Fruit fly (Drosophila melanogaster) whole organism, pupa: ENCODE data around the gene Crz.

ENCODE experiments used
- CG10348 ChIP-seq: fragments of 200-800 bp; sonication (Bioruptor generic); IDR thresholded peaks from 2 replicates; pipeline ENCODE4 v1.3.6; 2022; ENCODE audit warnings: missing biosample characterization, missing genetic modification characterization
- CG15710 ChIP-seq: fragments of 200-800 bp; sonication (Bioruptor generic); optimal IDR thresholded peaks from 2 replicates; lab custom pipeline; 2018; ENCODE audit warnings: missing biosample characterization, mild to moderate bottlenecking, missing genetic modification characterization, moderate library complexity
- CG17806 ChIP-seq: fragments of 200-800 bp; sonication (Bioruptor generic); optimal IDR thresholded peaks from 2 replicates; lab custom pipeline; 2018; ENCODE audit warnings: missing biosample characterization, mild to moderate bottlenecking, missing genetic modification characterization, moderate library complexity
- CG32121 ChIP-seq: fragments of 200-800 bp; sonication (Bioruptor generic); IDR thresholded peaks from 2 replicates; pipeline ENCODE4 v1.3.6; 2022; ENCODE audit warnings: missing biosample characterization, missing genetic modification characterization
- CG34367 ChIP-seq: fragments of 200-800 bp; sonication (Bioruptor generic); optimal IDR thresholded peaks from 2 replicates; lab custom pipeline; 2018; ENCODE audit warnings: missing biosample characterization, mild to moderate bottlenecking, missing genetic modification characterization
- CG8159 ChIP-seq: fragments of 200-800 bp; sonication (Bioruptor generic); optimal IDR thresholded peaks from 3 replicates; lab custom pipeline; 2018; ENCODE audit warnings: missing biosample characterization, mild to moderate bottlenecking, missing genetic modification characterization, moderate library complexity
- CG8301 ChIP-seq: fragments of 200-800 bp; sonication (Bioruptor generic); optimal IDR thresholded peaks from 2 replicates; lab custom pipeline; 2018; ENCODE audit warnings: missing biosample characterization, mild to moderate bottlenecking, missing genetic modification characterization
- D1 ChIP-seq: fragments of 200-800 bp; sonication (Bioruptor generic); optimal IDR thresholded peaks from 2 replicates; lab custom pipeline; 2018; ENCODE audit warnings: missing biosample characterization, mild to moderate bottlenecking, missing genetic modification characterization, moderate library complexity
- EcR ChIP-seq: fragments of 200-800 bp; sonication (Bioruptor generic); optimal IDR thresholded peaks from 3 replicates; lab custom pipeline; 2019; ENCODE audit warnings: missing biosample characterization, missing genetic modification characterization, mild to moderate bottlenecking, moderate library complexity, missing genetic modification reagents
- Ets98B ChIP-seq: fragments of 200-800 bp; sonication (Bioruptor generic); IDR thresholded peaks from 2 replicates; pipeline ENCODE4 v1.3.6; 2022; ENCODE audit warnings: missing biosample characterization, missing genetic modification characterization
- Pif1A ChIP-seq: fragments of 200-800 bp; sonication (Bioruptor generic); optimal IDR thresholded peaks from 3 replicates; lab custom pipeline; 2016; ENCODE audit warnings: missing biosample characterization, missing genetic modification characterization
- fd96Ca ChIP-seq: fragments of 200-800 bp; sonication (Bioruptor generic); IDR thresholded peaks from 3 replicates; pipeline ENCODE4 v1.3.6; 2022; ENCODE audit warnings: missing biosample characterization, missing genetic modification characterization
- gl ChIP-seq: fragments of 200-800 bp; sonication (Bioruptor generic); optimal IDR thresholded peaks from 2 replicates; lab custom pipeline; 2018; ENCODE audit warnings: missing biosample characterization, mild to moderate bottlenecking, missing genetic modification characterization

DNA sequence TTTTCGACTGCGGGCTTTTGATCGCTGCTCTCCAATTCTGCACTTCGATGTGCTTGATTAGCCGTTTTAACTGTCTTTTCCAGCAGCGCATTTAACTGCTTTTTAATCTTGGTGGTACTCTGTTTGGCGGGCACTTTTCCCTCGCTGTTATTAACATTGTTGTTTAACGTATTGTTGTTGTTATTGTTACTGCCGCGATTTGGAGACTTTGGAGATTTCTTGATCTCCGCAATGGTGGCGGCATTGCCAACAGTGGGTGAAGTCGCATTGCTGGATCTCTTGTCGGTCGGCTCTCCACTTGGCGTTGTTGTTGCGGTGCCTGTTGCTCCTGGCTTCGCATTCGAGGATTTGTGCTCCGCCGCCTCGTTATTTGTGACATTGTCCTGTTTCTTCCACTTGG is 16.0 kb downstream of the Crz start:
- no peak for TF ChIP-seq CG17806 (tag; lab: Kevin White, UChicago)
- no peak for TF ChIP-seq D1
- no peak for TF ChIP-seq EcR (GFP tag; lab: Kevin White, UChicago)
- no peak for TF ChIP-seq gl (tag; lab: Kevin White, UChicago)
- TF ChIP-seq CG8301, result no peak
- TF ChIP-seq Ets98B (GFP tag; lab: Robert Waterston, UW), result no peak
- no peak for TF ChIP-seq CG8159
- TF ChIP-seq Pif1A, result no peak
- no peak for TF ChIP-seq CG10348
- TF ChIP-seq CG15710 (tag; lab: Kevin White, UChicago), result no peak
- TF ChIP-seq CG34367 (tag; lab: Kevin White, UChicago), result no peak
- TF ChIP-seq CG32121 (GFP tag; lab: Robert Waterston, UW), result no peak
- TF ChIP-seq fd96Ca, result no peak
